Worm (Caenorhabditis elegans) whole organism, L1 larva: ENCODE results near the gene cpg-4.

Source experiments
- C34B4.2 ChIP-seq: sonication (generic microtip); optimal IDR thresholded peaks from 2 replicates; lab custom pipeline; 2017; ENCODE audit warnings: mild to moderate bottlenecking, missing genetic modification characterization, missing compliant biosample characterization
- Y116A8C.19 ChIP-seq: sonication (generic microtip); optimal IDR thresholded peaks from 2 replicates; lab custom pipeline; 2016; ENCODE audit warnings: missing compliant biosample characterization, missing genetic modification characterization, borderline replicate concordance
- blmp-1 ChIP-seq: fragments of 150-350 bp; optimal IDR thresholded peaks from 2 replicates; lab custom pipeline; 2014; ENCODE audit warnings: missing biosample characterization, missing genetic modification characterization
- dsc-1 ChIP-seq: sonication (generic microtip); optimal IDR thresholded peaks from 2 replicates; lab custom pipeline; 2016; ENCODE audit warnings: mild to moderate bottlenecking, missing genetic modification characterization, missing compliant biosample characterization
- efl-1 ChIP-seq, 4 experiments: fragments of 150-350 bp; optimal IDR thresholded peaks in 3 of 4; peaks in 1 of 4; 1 replicate in 1 of 4; 2 replicates in 3 of 4; lab custom pipeline; 2014; ENCODE audit warnings: missing biosample characterization in 2 of 4, missing genetic modification characterization in 2 of 4, missing genetic modification reagents in 2 of 4
- elt-3 ChIP-seq, 6 experiments: fragments of 150-350 bp in 1 of 6; sonication (generic microtip); optimal IDR thresholded peaks; 2 replicates each; lab custom pipeline; 2017 to 2018; ENCODE audit warnings: missing biosample characterization in 6 of 6, missing genetic modification characterization in 6 of 6, inconsistent platforms in 1 of 6
- ets-5 ChIP-seq: fragments of 200-800 bp; sonication (Bioruptor generic); IDR thresholded peaks from 2 replicates; pipeline ENCODE4 v1.3.6; 2022; ENCODE audit warnings: missing genetic modification characterization, missing compliant biosample characterization
- fkh-10 ChIP-seq: sonication (generic microtip); optimal IDR thresholded peaks from 2 replicates; lab custom pipeline; 2017; ENCODE audit warnings: missing biosample characterization, missing genetic modification reagents, missing genetic modification characterization
- fkh-8 ChIP-seq: sonication (generic microtip); optimal IDR thresholded peaks from 2 replicates; lab custom pipeline; 2016; ENCODE audit warnings: mild to moderate bottlenecking, missing genetic modification characterization, missing compliant biosample characterization
- fos-1 ChIP-seq: fragments of 150-350 bp; optimal IDR thresholded peaks from 2 replicates; lab custom pipeline; 2014; ENCODE audit warnings: missing biosample characterization, missing genetic modification characterization
- hlh-17 ChIP-seq: fragments of 200-800 bp; sonication (Bioruptor generic); optimal IDR thresholded peaks from 2 replicates; lab custom pipeline; 2018; ENCODE audit warnings: missing genetic modification characterization, mild to moderate bottlenecking, missing compliant biosample characterization, moderate library complexity, borderline replicate concordance
- hpl-2 ChIP-seq: fragments of 150-350 bp; optimal IDR thresholded peaks from 2 replicates; lab custom pipeline; 2014; ENCODE audit warnings: missing biosample characterization, missing genetic modification reagents, missing genetic modification characterization
- irx-1 ChIP-seq: sonication (generic microtip); optimal IDR thresholded peaks from 2 replicates; lab custom pipeline; 2016; ENCODE audit warnings: missing genetic modification characterization, missing compliant biosample characterization
- jun-1 ChIP-seq: fragments of 150-350 bp; optimal IDR thresholded peaks from 2 replicates; lab custom pipeline; 2014; ENCODE audit warnings: missing biosample characterization, missing genetic modification reagents, missing genetic modification characterization
- lin-15B ChIP-seq: fragments of 150-350 bp; sonication (generic microtip); optimal IDR thresholded peaks from 3 replicates; lab custom pipeline; 2014; ENCODE audit warnings: missing biosample characterization, missing genetic modification characterization
- lin-35 ChIP-seq, 2 experiments: fragments of 150-350 bp; optimal IDR thresholded peaks; 2 replicates each; lab custom pipeline; 2014; ENCODE audit warnings: missing biosample characterization in 2 of 2, missing genetic modification characterization in 2 of 2, missing genetic modification reagents in 2 of 2
- lsy-2 ChIP-seq, 2 experiments: fragments of 150-350 bp; optimal IDR thresholded peaks; 2 replicates each; lab custom pipeline; 2014; ENCODE audit warnings: missing biosample characterization in 2 of 2, missing genetic modification characterization in 2 of 2
- mab-9 ChIP-seq: fragments of 200-800 bp; sonication (Bioruptor generic); IDR thresholded peaks from 2 replicates; pipeline ENCODE4 v1.3.6; 2022; ENCODE audit warnings: missing genetic modification reagents, missing genetic modification characterization, missing compliant biosample characterization
- mef-2 ChIP-seq: fragments of 150-350 bp; optimal IDR thresholded peaks from 2 replicates; lab custom pipeline; 2014; ENCODE audit warnings: missing biosample characterization, missing genetic modification characterization
- nhr-19 ChIP-seq: fragments of 200-800 bp; sonication (Bioruptor generic); conservative IDR thresholded peaks from 2 replicates; pipeline ENCODE4 v1.3.6; 2022; ENCODE audit warnings: missing genetic modification characterization, missing compliant biosample characterization
- nhr-20 ChIP-seq: sonication (generic microtip); optimal IDR thresholded peaks from 2 replicates; lab custom pipeline; 2016; ENCODE audit warnings: mild to moderate bottlenecking, missing genetic modification characterization, missing compliant biosample characterization
- nhr-237 ChIP-seq: fragments of 150-350 bp; optimal IDR thresholded peaks from 2 replicates; lab custom pipeline; 2014; ENCODE audit warnings: missing biosample characterization, missing genetic modification characterization
- nhr-47 ChIP-seq: sonication (generic microtip); optimal IDR thresholded peaks from 2 replicates; lab custom pipeline; 2016; ENCODE audit warnings: mild to moderate bottlenecking, missing genetic modification characterization, moderate library complexity, missing compliant biosample characterization
- nhr-71 ChIP-seq: sonication (generic microtip); optimal IDR thresholded peaks from 2 replicates; lab custom pipeline; 2016; ENCODE audit warnings: mild to moderate bottlenecking, missing genetic modification characterization, moderate library complexity, missing compliant biosample characterization
- pag-3 ChIP-seq: sonication (generic microtip); optimal IDR thresholded peaks from 2 replicates; lab custom pipeline; 2017; ENCODE audit warnings: missing genetic modification characterization, mild to moderate bottlenecking, missing compliant biosample characterization, antibody characterized with exemption, borderline replicate concordance; ENCODE audit not compliant: insufficient read depth
- pax-3 ChIP-seq: fragments of 200-800 bp; sonication (Bioruptor generic); optimal IDR thresholded peaks from 2 replicates; lab custom pipeline; 2018; ENCODE audit warnings: mild to moderate bottlenecking, missing genetic modification characterization, moderate library complexity, missing compliant biosample characterization
- skn-1 ChIP-seq: fragments of 150-350 bp; optimal IDR thresholded peaks from 2 replicates; lab custom pipeline; 2014; ENCODE audit warnings: missing biosample characterization, missing genetic modification characterization
- snpc-4 ChIP-seq: fragments of 150-350 bp; optimal IDR thresholded peaks from 2 replicates; lab custom pipeline; 2014; ENCODE audit warnings: missing biosample characterization, missing genetic modification characterization
- snu-23 ChIP-seq: sonication (generic microtip); optimal IDR thresholded peaks from 2 replicates; lab custom pipeline; 2016; ENCODE audit warnings: missing genetic modification characterization, missing compliant biosample characterization
- swsn-7 ChIP-seq: sonication (generic microtip); optimal IDR thresholded peaks from 2 replicates; lab custom pipeline; 2016; ENCODE audit warnings: missing genetic modification characterization, missing compliant biosample characterization
- tlp-1 ChIP-seq: fragments of 150-350 bp; optimal IDR thresholded peaks from 2 replicates; lab custom pipeline; 2014; ENCODE audit warnings: missing biosample characterization, missing genetic modification characterization
- unc-30 ChIP-seq: sonication (generic microtip); optimal IDR thresholded peaks from 2 replicates; lab custom pipeline; 2017; ENCODE audit warnings: missing biosample characterization, missing genetic modification characterization
- unc-62 ChIP-seq: fragments of 150-350 bp; optimal IDR thresholded peaks from 2 replicates; lab custom pipeline; 2014; ENCODE audit warnings: missing biosample characterization, missing genetic modification reagents, missing genetic modification characterization
- unc-86 ChIP-seq: sonication (generic microtip); optimal IDR thresholded peaks from 2 replicates; lab custom pipeline; 2016; ENCODE audit warnings: missing genetic modification characterization, missing compliant biosample characterization
- zag-1 ChIP-seq: fragments of 150-350 bp; optimal IDR thresholded peaks from 2 replicates; lab custom pipeline; 2014; ENCODE audit warnings: missing biosample characterization, missing genetic modification characterization
- zip-4 ChIP-seq: fragments of 200-800 bp; sonication (Bioruptor generic); optimal IDR thresholded peaks from 2 replicates; lab custom pipeline; 2018; ENCODE audit warnings: mild to moderate bottlenecking, missing genetic modification characterization, moderate library complexity, missing compliant biosample characterization
- ztf-4 ChIP-seq: fragments of 150-350 bp; optimal IDR thresholded peaks from 2 replicates; lab custom pipeline; 2014; ENCODE audit warnings: missing biosample characterization, missing genetic modification characterization

Gene cpg-4

DNA sequence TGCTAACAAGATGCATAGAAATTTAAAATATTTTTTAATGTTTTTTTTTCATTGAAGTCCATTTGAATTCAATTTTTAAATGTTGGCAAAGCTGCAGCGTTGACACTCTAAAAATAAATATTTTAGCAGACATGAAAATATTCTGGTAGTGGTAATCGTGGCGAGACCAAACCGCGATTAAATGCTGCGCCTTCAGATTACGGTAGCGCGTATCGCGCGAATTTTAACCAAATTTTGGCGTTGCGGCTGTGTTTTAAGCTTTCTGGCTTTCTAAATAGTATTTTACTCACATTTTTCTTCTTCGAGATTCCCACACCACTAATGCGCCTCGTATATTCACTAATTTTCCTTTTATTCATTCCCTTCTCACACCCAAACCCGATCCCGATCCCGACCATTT, at the start of gene cpg-4:
Gene cpg-4, plus strand, starts transcription at position 303 of the 400 bp plus-strand sequence.
- TF ChIP-seq ets-5 (GFP tag; lab: Robert Waterston, UW) (no peak), nhr-237 (tag; lab: Kevin White, UChicago) (no peak), nhr-19 (GFP tag; lab: Robert Waterston, UW) (no peak), dsc-1 (tag; lab: Kevin White, UChicago) (no peak), elt-3 (tag; optimal IDR thresholded peaks at IDR 0.05; lab: Kevin White, UChicago) (no peak), fkh-10 (GFP tag; lab: Kevin White, UChicago) (no peak), lin-15B (no peak), Y116A8C.19 (tag; lab: Kevin White, UChicago) (no peak), skn-1 (no peak), jun-1 (tag; lab: Kevin White, UChicago) (no peak), snu-23 (GFP tag; lab: Kevin White, UChicago) (no peak), nhr-20 (tag; lab: Kevin White, UChicago) (no peak), mef-2 (tag; lab: Kevin White, UChicago) (no peak), irx-1 (tag; lab: Kevin White, UChicago) (no peak), swsn-7 (no peak), unc-62 (no peak)

DNA sequence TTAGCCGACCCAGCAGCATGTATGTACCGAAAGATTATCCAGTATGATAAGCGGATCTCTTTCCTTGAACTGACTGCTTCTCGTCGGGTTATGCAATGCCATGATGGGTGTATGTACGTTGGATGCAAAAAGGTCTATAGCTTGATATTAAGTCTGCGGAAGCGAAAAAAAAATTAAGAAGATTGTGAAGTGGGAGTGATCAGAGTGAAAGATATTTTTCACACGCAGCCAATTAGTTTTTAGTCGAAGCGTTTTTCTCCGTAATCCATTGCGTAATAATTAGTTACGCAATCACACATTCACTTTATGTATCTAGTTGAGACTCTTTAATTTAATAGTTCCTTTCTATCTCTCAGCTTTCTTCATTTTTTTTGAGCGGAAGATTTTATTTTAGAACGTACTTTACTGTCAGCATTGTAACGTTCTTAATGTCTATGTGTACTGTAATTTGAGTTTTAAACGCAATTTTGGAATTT, 46.5 kb upstream of the cpg-4 start:
- TF ChIP-seq nhr-237 (tag; lab: Kevin White, UChicago) = no peak
- peak; percentile 26 for TF ChIP-seq blmp-1 (tag; lab: Kevin White, UChicago)
- no peak for TF ChIP-seq nhr-47 (tag; lab: Kevin White, UChicago)

DNA sequence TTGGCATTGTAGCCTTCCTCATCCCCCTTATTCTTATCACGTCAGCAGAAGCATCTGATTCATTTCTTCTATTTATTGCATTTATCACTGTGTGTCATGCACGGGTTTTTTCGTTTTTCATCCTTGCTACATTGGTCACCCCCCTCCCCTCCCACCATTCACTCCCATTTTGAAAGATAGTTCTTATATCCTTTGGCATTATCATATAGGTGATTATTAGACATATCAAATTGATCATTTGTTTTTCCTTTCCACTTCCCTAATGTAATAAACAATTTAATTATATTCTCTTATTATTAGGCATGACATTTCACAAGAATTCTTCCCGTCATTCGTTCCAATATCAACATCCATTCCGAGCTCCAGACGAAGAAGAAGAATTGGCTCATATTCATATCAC, 45.1 kb upstream of the cpg-4 start, which contains the start of gene M03F8.1:
Gene M03F8.1, plus strand, starts transcription at position 301 of the 400 bp plus-strand sequence.
- TF ChIP-seq tlp-1 (tag; lab: Kevin White, UChicago) (no peak), blmp-1 (tag; lab: Kevin White, UChicago) (peak; percentile 31)

DNA sequence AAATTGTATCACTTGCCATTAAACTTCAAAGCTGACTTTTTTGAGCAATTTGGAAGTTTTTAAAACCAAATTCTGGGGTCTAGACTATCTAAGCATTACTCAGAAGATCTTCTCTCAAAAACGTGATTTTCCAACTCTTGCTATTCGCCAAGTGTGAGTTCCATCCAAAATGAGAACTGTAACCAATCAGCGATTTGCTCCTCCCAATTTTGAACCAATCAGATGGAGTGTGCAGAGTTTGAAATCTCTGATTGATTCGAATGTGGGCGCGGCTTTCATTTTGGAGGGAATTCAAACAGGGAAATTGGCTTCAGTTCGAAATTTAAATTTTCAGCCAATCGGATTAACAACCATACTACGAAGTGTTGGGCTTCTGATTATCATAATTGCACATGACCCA, 43.1 kb upstream of the cpg-4 start:
- no peak for TF ChIP-seq irx-1 (tag; lab: Kevin White, UChicago)
- no peak for TF ChIP-seq nhr-71 (tag; lab: Kevin White, UChicago)
- no peak for TF ChIP-seq efl-1 (optimal IDR thresholded peaks at IDR 0.05; lab: Kevin White, UChicago)
- no peak for TF ChIP-seq efl-1 (GFP tag; optimal IDR thresholded peaks at IDR 0.05 in 1 of 2; lab: Kevin White, UChicago)
- TF ChIP-seq zag-1 (tag; lab: Kevin White, UChicago) = no peak
- no peak for TF ChIP-seq C34B4.2
- no peak for TF ChIP-seq unc-62
- TF ChIP-seq zip-4 (GFP tag; lab: Kevin White, UChicago) = no peak
- no peak for TF ChIP-seq ztf-4
- no peak for TF ChIP-seq pag-3 (tag; lab: Kevin White, UChicago)
- no peak for TF ChIP-seq mab-9 (GFP tag; lab: Robert Waterston, UW)
- TF ChIP-seq pax-3 = no peak
- no peak for TF ChIP-seq lin-35 (GFP tag; optimal IDR thresholded peaks at IDR 0.05; lab: Kevin White, UChicago)
- no peak for TF ChIP-seq snpc-4 (tag; lab: Kevin White, UChicago)
- no peak for TF ChIP-seq hpl-2 (GFP tag; lab: Kevin White, UChicago)
- TF ChIP-seq fkh-8 = no peak
- TF ChIP-seq unc-86 (tag; lab: Kevin White, UChicago) = no peak
- no peak for TF ChIP-seq fos-1 (tag; lab: Kevin White, UChicago)
- no peak for TF ChIP-seq lsy-2 (tag; optimal IDR thresholded peaks at IDR 0.05; lab: Kevin White, UChicago)
- no peak for TF ChIP-seq nhr-19 (GFP tag; lab: Robert Waterston, UW)
- TF ChIP-seq, all 84 proteins: peak for 0

DNA sequence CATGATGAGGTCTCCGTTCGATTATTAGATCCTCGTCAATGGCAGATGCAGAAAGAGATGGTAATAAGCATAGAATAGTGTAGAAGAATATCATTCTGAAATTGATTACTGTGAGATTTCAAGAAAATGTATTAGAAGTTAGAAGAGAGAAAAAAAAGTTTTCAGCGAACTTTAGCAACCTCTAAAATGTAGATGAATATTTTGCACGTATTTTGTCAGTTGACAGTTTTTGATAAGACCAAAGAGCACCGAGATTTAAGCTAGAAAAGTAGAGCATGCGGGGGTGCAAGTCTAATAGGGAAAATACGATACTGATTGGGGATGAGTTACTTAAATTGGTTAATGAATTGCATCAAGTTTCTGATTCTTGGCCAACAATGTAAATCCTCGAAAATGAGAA, 41.5 kb upstream of the cpg-4 start, which contains the start of gene M03F8.6:
Gene M03F8.6, minus strand, starts transcription at position 101 of the 400 bp plus-strand sequence.
- TF ChIP-seq unc-30 (tag; lab: Kevin White, UChicago) (no peak), lin-15B (no peak), hlh-17 (GFP tag; lab: Kevin White, UChicago) (no peak)
